Worm (Caenorhabditis elegans) whole organism, L4 larva: ENCODE measurements around the gene R13A1.5.

ENCODE experiments used
- ceh-44 ChIP-seq: fragments of 200-800 bp; sonication (Bioruptor generic); IDR thresholded peaks from 2 replicates; pipeline ENCODE4 v1.3.6; 2022; ENCODE audit warnings: missing genetic modification reagents, missing genetic modification characterization, missing compliant biosample characterization
- ces-1 ChIP-seq: fragments of 150-350 bp; sonication (generic microtip); optimal IDR thresholded peaks from 4 replicates; lab custom pipeline; 2014; ENCODE audit warnings: missing biosample characterization, missing genetic modification reagents, missing genetic modification characterization
- snpc-4 ChIP-seq: fragments of 150-350 bp; optimal IDR thresholded peaks from 2 replicates; lab custom pipeline; 2014; ENCODE audit warnings: missing biosample characterization, missing genetic modification characterization

- TF ChIP-seq snpc-4 (tag; lab: Kevin White, UChicago) (no peak), ces-1 (no peak), ceh-44 (GFP tag; lab: Robert Waterston, UW) (no peak)
Observed at ce11 chrIV:7222088-7222487, 30.4 kb upstream of the R13A1.5 start.
